Fruit fly (Drosophila melanogaster) whole organism, embryonic: ENCODE results near the gene wrd.
A peak's percentile ranks its signal among the peaks of the same experiment; 100 is the strongest.

Experiments
- Atf3 ChIP-seq: fragments of 200-800 bp; sonication (Bioruptor generic); optimal IDR thresholded peaks from 3 replicates; lab custom pipeline; 2016; ENCODE audit warnings: missing biosample characterization, missing genetic modification characterization
- CG11085 ChIP-seq: fragments of 200-800 bp; sonication (Bioruptor generic); IDR thresholded peaks from 2 replicates; pipeline ENCODE4 v1.3.6; 2022; ENCODE audit warnings: missing biosample characterization, missing genetic modification characterization
- CG12071 ChIP-seq: fragments of 200-800 bp; sonication (Bioruptor generic); optimal IDR thresholded peaks from 3 replicates; lab custom pipeline; 2018; ENCODE audit warnings: missing biosample characterization, mild to moderate bottlenecking, missing genetic modification characterization
- CG1233 ChIP-seq: fragments of 200-800 bp; sonication (Bioruptor generic); optimal IDR thresholded peaks from 4 replicates; lab custom pipeline; 2018; ENCODE audit warnings: missing biosample characterization, mild to moderate bottlenecking, missing genetic modification characterization
- CG12744 ChIP-seq: fragments of 200-800 bp; sonication (Bioruptor generic); optimal IDR thresholded peaks from 2 replicates; lab custom pipeline; 2016; ENCODE audit warnings: missing biosample characterization, missing genetic modification characterization
- CG14965 ChIP-seq: fragments of 200-800 bp; sonication (Bioruptor generic); optimal IDR thresholded peaks from 2 replicates; lab custom pipeline; 2016; ENCODE audit warnings: missing biosample characterization, missing genetic modification characterization, borderline replicate concordance
- CG15479 ChIP-seq: fragments of 200-800 bp; sonication (Bioruptor generic); optimal IDR thresholded peaks from 3 replicates; lab custom pipeline; 2019; ENCODE audit warnings: missing biosample characterization, mild to moderate bottlenecking, missing genetic modification characterization, moderate library complexity
- CG16779 ChIP-seq: fragments of 200-800 bp; sonication (Bioruptor generic); IDR thresholded peaks from 2 replicates; pipeline ENCODE4 v1.3.6; 2022; ENCODE audit warnings: missing biosample characterization, missing genetic modification characterization
- CG16863 ChIP-seq: fragments of 200-800 bp; sonication (Bioruptor generic); optimal IDR thresholded peaks from 3 replicates; lab custom pipeline; 2016; ENCODE audit warnings: missing biosample characterization, missing genetic modification characterization
- CG18599 ChIP-seq: fragments of 200-800 bp; sonication (Bioruptor generic); optimal IDR thresholded peaks from 3 replicates; lab custom pipeline; 2017; ENCODE audit warnings: missing biosample characterization, missing genetic modification characterization, mild to moderate bottlenecking, moderate library complexity, missing genetic modification reagents
- CG18764 ChIP-seq: fragments of 200-800 bp; sonication (Bioruptor generic); optimal IDR thresholded peaks from 3 replicates; lab custom pipeline; 2016; ENCODE audit warnings: missing biosample characterization, missing genetic modification characterization
- CG2199 ChIP-seq: fragments of 200-800 bp; sonication (Bioruptor generic); IDR thresholded peaks from 3 replicates; pipeline ENCODE4 v1.3.6; 2022; ENCODE audit warnings: missing biosample characterization, missing genetic modification characterization
- CG2712 ChIP-seq: fragments of 200-800 bp; optimal IDR thresholded peaks from 3 replicates; lab custom pipeline; 2019; ENCODE audit warnings: missing biosample characterization, mild to moderate bottlenecking, missing genetic modification characterization, moderate library complexity
- CG4282 ChIP-seq: fragments of 200-800 bp; sonication (Bioruptor generic); optimal IDR thresholded peaks from 2 replicates; lab custom pipeline; 2016; ENCODE audit warnings: missing biosample characterization, missing genetic modification characterization
- CG4404 ChIP-seq: fragments of 200-800 bp; sonication (Bioruptor generic); IDR thresholded peaks from 2 replicates; pipeline ENCODE4 v1.3.6; 2022; ENCODE audit warnings: missing biosample characterization, missing genetic modification characterization
- CG6689 ChIP-seq: fragments of 200-800 bp; sonication (Bioruptor generic); IDR thresholded peaks from 2 replicates; pipeline ENCODE4 v1.3.6; 2022; ENCODE audit warnings: missing biosample characterization, missing genetic modification characterization
- CG6791 ChIP-seq: fragments of 200-800 bp; sonication (Bioruptor generic); IDR thresholded peaks from 3 replicates; pipeline ENCODE4 v1.3.6; 2022; ENCODE audit warnings: missing biosample characterization, missing genetic modification characterization; ENCODE audit not compliant: partially characterized antibody
- CG7271 ChIP-seq: fragments of 200-800 bp; sonication (Bioruptor generic); optimal IDR thresholded peaks from 2 replicates; lab custom pipeline; 2018; ENCODE audit warnings: missing biosample characterization, mild to moderate bottlenecking, missing genetic modification characterization, moderate library complexity
- CG7786 ChIP-seq: fragments of 200-800 bp; sonication (Bioruptor generic); optimal IDR thresholded peaks from 2 replicates; lab custom pipeline; 2016; ENCODE audit warnings: missing biosample characterization, missing genetic modification characterization
- CG8089 ChIP-seq: fragments of 200-800 bp; sonication (Bioruptor generic); optimal IDR thresholded peaks from 3 replicates; lab custom pipeline; 2016; ENCODE audit warnings: missing biosample characterization, missing genetic modification characterization
- CG8281 ChIP-seq: fragments of 200-800 bp; sonication (Bioruptor generic); optimal IDR thresholded peaks from 2 replicates; lab custom pipeline; 2018; ENCODE audit warnings: missing biosample characterization, mild to moderate bottlenecking, missing genetic modification characterization, moderate library complexity
- CG9817 ChIP-seq: fragments of 200-800 bp; sonication (Bioruptor generic); optimal IDR thresholded peaks from 2 replicates; lab custom pipeline; 2018; ENCODE audit warnings: missing biosample characterization, mild to moderate bottlenecking, missing genetic modification characterization, moderate library complexity
- CG9876 ChIP-seq: fragments of 200-800 bp; sonication (Bioruptor generic); optimal IDR thresholded peaks from 2 replicates; lab custom pipeline; 2016; ENCODE audit warnings: missing biosample characterization, missing genetic modification characterization
- Dip3 ChIP-seq: fragments of 200-800 bp; sonication (Bioruptor generic); optimal IDR thresholded peaks from 3 replicates; lab custom pipeline; 2016; ENCODE audit warnings: missing biosample characterization, missing genetic modification characterization
- Fer3 ChIP-seq: fragments of 200-800 bp; sonication (Bioruptor generic); optimal IDR thresholded peaks from 2 replicates; lab custom pipeline; 2018; ENCODE audit warnings: missing biosample characterization, mild to moderate bottlenecking, missing genetic modification characterization, moderate library complexity
- HLH3B ChIP-seq: fragments of 200-800 bp; sonication (Bioruptor generic); IDR thresholded peaks from 2 replicates; pipeline ENCODE4 v1.3.6; 2022; ENCODE audit warnings: missing biosample characterization, missing genetic modification characterization
- Lhr ChIP-seq: fragments of 200-800 bp; sonication (Bioruptor generic); optimal IDR thresholded peaks from 3 replicates; lab custom pipeline; 2017; ENCODE audit warnings: mild to moderate bottlenecking, missing biosample characterization, missing genetic modification reagents, missing genetic modification characterization
- Mes4 ChIP-seq: fragments of 200-800 bp; sonication (Bioruptor generic); optimal IDR thresholded peaks from 2 replicates; lab custom pipeline; 2016; ENCODE audit warnings: missing biosample characterization, missing genetic modification characterization
- Neu2 ChIP-seq: fragments of 200-800 bp; sonication (Bioruptor generic); optimal IDR thresholded peaks from 3 replicates; lab custom pipeline; 2016; ENCODE audit warnings: missing biosample characterization, missing genetic modification characterization, borderline replicate concordance
- Oli ChIP-seq: fragments of 200-800 bp; sonication (Bioruptor generic); optimal IDR thresholded peaks from 2 replicates; lab custom pipeline; 2018; ENCODE audit warnings: missing biosample characterization, mild to moderate bottlenecking, missing genetic modification characterization, moderate library complexity
- Ravus ChIP-seq: fragments of 200-800 bp; sonication (Bioruptor generic); IDR thresholded peaks from 2 replicates; pipeline ENCODE4 v1.3.6; 2022; ENCODE audit warnings: missing biosample characterization, missing genetic modification characterization
- Rfx ChIP-seq: fragments of 200-800 bp; sonication (Bioruptor generic); IDR thresholded peaks from 2 replicates; pipeline ENCODE4 v1.3.6; 2022; ENCODE audit warnings: missing biosample characterization, missing genetic modification characterization
- Ssrp ChIP-seq: fragments of 200-800 bp; sonication (Bioruptor generic); optimal IDR thresholded peaks from 2 replicates; lab custom pipeline; 2018; ENCODE audit warnings: missing biosample characterization, mild to moderate bottlenecking, missing genetic modification characterization, moderate library complexity
- TFAM ChIP-seq: fragments of 200-800 bp; sonication (Bioruptor generic); optimal IDR thresholded peaks from 2 replicates; lab custom pipeline; 2017; ENCODE audit warnings: missing biosample characterization, missing genetic modification characterization, inconsistent platforms
- bbx ChIP-seq: fragments of 200-800 bp; sonication (Bioruptor generic); IDR thresholded peaks from 2 replicates; pipeline ENCODE4 v1.3.6; 2022; ENCODE audit warnings: missing biosample characterization, missing genetic modification characterization; ENCODE audit not compliant: partially characterized antibody
- corto ChIP-seq: fragments of 200-800 bp; sonication (Bioruptor generic); optimal IDR thresholded peaks from 2 replicates; lab custom pipeline; 2016; ENCODE audit warnings: missing biosample characterization, mild to moderate bottlenecking, missing genetic modification characterization, moderate library complexity
- dan ChIP-seq: fragments of 200-800 bp; sonication (Bioruptor generic); IDR thresholded peaks from 2 replicates; pipeline ENCODE4 v1.3.6; 2022; ENCODE audit warnings: missing biosample characterization, missing genetic modification characterization
- fd102C ChIP-seq: fragments of 200-800 bp; sonication (Bioruptor generic); optimal IDR thresholded peaks from 2 replicates; lab custom pipeline; 2018; ENCODE audit warnings: missing biosample characterization, mild to moderate bottlenecking, missing genetic modification characterization, moderate library complexity
- gsb-n ChIP-seq: fragments of 200-800 bp; sonication (Bioruptor generic); optimal IDR thresholded peaks from 3 replicates; lab custom pipeline; 2018; ENCODE audit warnings: missing biosample characterization, mild to moderate bottlenecking, missing genetic modification characterization
- ham ChIP-seq: fragments of 200-800 bp; sonication (Bioruptor generic); IDR thresholded peaks from 2 replicates; pipeline ENCODE4 v1.3.6; 2022; ENCODE audit warnings: missing biosample characterization, missing genetic modification characterization
- insv ChIP-seq, 2 experiments: fragments of 200-800 bp; sonication (Bioruptor generic); optimal IDR thresholded peaks; 3 replicates each; lab custom pipeline; 2016 to 2018; ENCODE audit warnings: missing biosample characterization in 2 of 2, missing genetic modification characterization in 2 of 2
- lbe ChIP-seq: fragments of 200-800 bp; sonication (Bioruptor generic); optimal IDR thresholded peaks from 2 replicates; lab custom pipeline; 2016; ENCODE audit warnings: missing biosample characterization, mild to moderate bottlenecking, missing genetic modification characterization
- phol ChIP-seq: fragments of 200-800 bp; sonication (Bioruptor generic); optimal IDR thresholded peaks from 3 replicates; lab custom pipeline; 2018; ENCODE audit warnings: missing biosample characterization, mild to moderate bottlenecking, missing genetic modification characterization, moderate library complexity
- psq ChIP-seq: fragments of 200-800 bp; sonication (Bioruptor generic); optimal IDR thresholded peaks from 2 replicates; lab custom pipeline; 2017; ENCODE audit warnings: missing biosample characterization, missing genetic modification characterization
- ranshi ChIP-seq: fragments of 200-800 bp; sonication (Bioruptor generic); IDR thresholded peaks from 2 replicates; pipeline ENCODE4 v1.3.6; 2022; ENCODE audit warnings: missing biosample characterization, missing genetic modification characterization
- sd ChIP-seq: fragments of 200-800 bp; sonication (Bioruptor generic); optimal IDR thresholded peaks from 3 replicates; lab custom pipeline; 2018; ENCODE audit warnings: missing biosample characterization, mild to moderate bottlenecking, missing genetic modification characterization, moderate library complexity
- sens-2 ChIP-seq: fragments of 200-800 bp; sonication (Bioruptor generic); IDR thresholded peaks from 2 replicates; pipeline ENCODE4 v1.3.6; 2022; ENCODE audit warnings: missing biosample characterization, missing genetic modification characterization
- sim ChIP-seq: fragments of 200-800 bp; sonication (Bioruptor generic); IDR thresholded peaks from 2 replicates; pipeline ENCODE4 v1.3.6; 2022; ENCODE audit warnings: missing biosample characterization, missing genetic modification characterization
- sisA ChIP-seq: fragments of 200-800 bp; sonication (Bioruptor generic); IDR thresholded peaks from 2 replicates; pipeline ENCODE4 v1.3.6; 2022; ENCODE audit warnings: missing biosample characterization, missing genetic modification characterization
- slp2 ChIP-seq: fragments of 200-800 bp; sonication (Bioruptor generic); optimal IDR thresholded peaks from 2 replicates; lab custom pipeline; 2016; ENCODE audit warnings: missing biosample characterization, missing genetic modification characterization

Gene wrd

dm6 chr3R:18125023-18125630, 42.4 kb upstream of the wrd start (continued):
- TF ChIP-seq CG18599 (GFP tag; lab: Kevin White, UChicago) (peak; percentile 66), CG16863 (GFP tag; lab: Kevin White, UChicago) (peak; percentile 71), CG8281 (tag; lab: Kevin White, UChicago) (peak; percentile 58), sisA (peak; percentile 92), CG4282 (GFP tag; lab: Kevin White, UChicago) (peak; percentile 23), CG16779 (GFP tag; lab: Robert Waterston, UW) (peak; percentile 83; the same call in 1 of the 2 replicates), CG12071 (GFP tag; lab: Kevin White, UChicago) (no peak), TFAM (GFP tag; lab: Kevin White, UChicago) (peak; percentile 9), CG9876 (GFP tag; lab: Kevin White, UChicago) (peak; percentile 52), dan (GFP tag; lab: Robert Waterston, UW) (no peak; the same call in 1 of the 2 replicates), CG2199 (GFP tag; lab: Robert Waterston, UW) (peak; percentile 98), insv (GFP tag; optimal IDR thresholded peaks at IDR 0.05; lab: Kevin White, UChicago) (no peak), CG7786 (GFP tag; lab: Kevin White, UChicago) (peak; percentile 79), Dip3 (GFP tag; lab: Kevin White, UChicago) (peak; percentile 78), Ssrp (tag; lab: Kevin White, UChicago) (peak; percentile 62), Neu2 (GFP tag; lab: Kevin White, UChicago) (peak; percentile 49), Fer3 (tag; lab: Kevin White, UChicago) (peak; percentile 65), CG15479 (GFP tag; lab: Kevin White, UChicago) (no peak), slp2 (GFP tag; lab: Kevin White, UChicago) (peak; percentile 70), sd (no peak), bbx (GFP tag; lab: Robert Waterston, UW) (no peak), CG2712 (tag; lab: Kevin White, UChicago) (peak; percentile 93), CG14965 (peak; percentile 31), HLH3B (GFP tag; lab: Robert Waterston, UW) (peak; percentile 86), gsb-n (peak; percentile 31), Ravus (peak; percentile 36), CG8089 (GFP tag; lab: Kevin White, UChicago) (peak; percentile 73), Lhr (GFP tag; lab: Kevin White, UChicago) (peak; percentile 12), sim (GFP tag; lab: Robert Waterston, UW) (peak; percentile 72), Oli (peak; percentile 70), CG6689 (GFP tag; lab: Robert Waterston, UW) (peak; percentile 94), ham (peak; percentile 56; the same call in 1 of the 2 replicates), lbe (GFP tag; lab: Kevin White, UChicago) (peak; percentile 74), ranshi (GFP tag; lab: Robert Waterston, UW) (peak; percentile 92), CG18764 (GFP tag; lab: Kevin White, UChicago) (peak; percentile 41), Mes4 (GFP tag; lab: Kevin White, UChicago) (peak; percentile 69), phol (tag; lab: Kevin White, UChicago) (peak; percentile 77), CG12744 (GFP tag; lab: Kevin White, UChicago) (peak; percentile 69), CG9817 (tag; lab: Kevin White, UChicago) (peak; percentile 74), CG6791 (GFP tag; lab: Robert Waterston, UW) (no peak), CG11085 (peak; percentile 91), sens-2 (GFP tag; lab: Robert Waterston, UW) (peak; percentile 85), Atf3 (GFP tag; lab: Kevin White, UChicago) (peak; percentile 37), fd102C (GFP tag; lab: Kevin White, UChicago) (peak; percentile 32), Rfx (peak; percentile 96), CG4404 (GFP tag; lab: Robert Waterston, UW) (peak; percentile 96), psq (GFP tag; lab: Kevin White, UChicago) (peak; percentile 46), CG7271 (no peak), CG1233 (GFP tag; lab: Kevin White, UChicago) (peak; percentile 68), corto (peak; percentile 4)
